Worm (Caenorhabditis elegans) whole organism, L1 larva: ENCODE data around the gene dpy-27.

Experiments used
- egl-27 ChIP-seq, 2 experiments: fragments of 150-350 bp in 1 of 2; sonication (generic microtip); optimal IDR thresholded peaks; 3 replicates each; lab custom pipeline; 2017 to 2018; ENCODE audit warnings: missing biosample characterization in 2 of 2, missing genetic modification characterization in 2 of 2, missing genetic modification reagents in 2 of 2
- fos-1 ChIP-seq: fragments of 150-350 bp; optimal IDR thresholded peaks from 2 replicates; lab custom pipeline; 2014; ENCODE audit warnings: missing biosample characterization, missing genetic modification characterization
- nhr-237 ChIP-seq: fragments of 150-350 bp; optimal IDR thresholded peaks from 2 replicates; lab custom pipeline; 2014; ENCODE audit warnings: missing biosample characterization, missing genetic modification characterization
- sptf-1 ChIP-seq: fragments of 150-350 bp; optimal IDR thresholded peaks from 2 replicates; lab custom pipeline; 2014; ENCODE audit warnings: missing biosample characterization, missing genetic modification characterization

DNA sequence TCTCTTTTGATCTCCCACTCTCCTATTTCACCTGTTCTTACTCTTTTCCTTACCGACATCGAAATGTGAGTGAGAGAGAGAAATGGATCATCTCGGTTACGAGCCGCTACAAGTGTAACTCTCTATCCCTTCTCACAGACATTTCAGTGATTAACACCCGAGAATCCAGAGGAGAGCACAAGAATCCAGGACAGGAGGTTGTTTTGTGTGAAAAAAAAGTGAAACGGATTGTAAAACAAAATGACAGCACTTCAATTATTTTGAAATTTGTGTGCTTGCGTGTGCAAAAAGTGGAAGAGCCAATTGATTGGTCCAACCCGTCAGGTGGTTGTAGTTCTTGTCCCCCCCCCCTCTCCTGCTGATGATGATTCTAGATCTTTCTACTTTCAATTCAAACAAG is 36.6 kb downstream of the dpy-27 start:
- TF ChIP-seq nhr-237 (tag; lab: Kevin White, UChicago) (no peak), egl-27 (tag; optimal IDR thresholded peaks at IDR 0.05; lab: Kevin White, UChicago) (no peak), fos-1 (tag; lab: Kevin White, UChicago) (no peak), sptf-1 (tag; lab: Kevin White, UChicago) (no peak)
